Worm (Caenorhabditis elegans) whole organism, young adult: ENCODE results near the gene ZK795.3.

Experiments
- F52B5.7 ChIP-seq: sonication (generic microtip); optimal IDR thresholded peaks from 2 replicates; lab custom pipeline; 2016; ENCODE audit warnings: mild to moderate bottlenecking, missing genetic modification characterization, missing compliant biosample characterization
- ets-4 ChIP-seq: fragments of 200-800 bp; sonication (Bioruptor generic); optimal IDR thresholded peaks from 2 replicates; lab custom pipeline; 2018; ENCODE audit warnings: mild to moderate bottlenecking, missing genetic modification characterization, missing compliant biosample characterization
- lsy-27 ChIP-seq: sonication (generic microtip); optimal IDR thresholded peaks from 2 replicates; lab custom pipeline; 2017; ENCODE audit warnings: missing genetic modification characterization, mild to moderate bottlenecking, missing compliant biosample characterization, antibody characterized with exemption, missing genotype, borderline replicate concordance; ENCODE audit not compliant: insufficient read depth
- xnd-1 ChIP-seq: sonication (generic microtip); optimal IDR thresholded peaks from 2 replicates; lab custom pipeline; 2016; ENCODE audit warnings: missing genotype, missing genetic modification reagents, missing genetic modification characterization, missing compliant biosample characterization

- no peak for TF ChIP-seq ets-4 (GFP tag; lab: Kevin White, UChicago)
- TF ChIP-seq xnd-1, result no peak
- TF ChIP-seq F52B5.7 (tag; lab: Kevin White, UChicago), result no peak
- no peak for TF ChIP-seq lsy-27
These were observed 18.9 kb upstream of the ZK795.3 start for ce11 chrIV:12540242-12540641.
